Fruit fly (Drosophila melanogaster): ENCODE measurements around the gene Spn28Dc.

Spn28Dc gene

DNA sequence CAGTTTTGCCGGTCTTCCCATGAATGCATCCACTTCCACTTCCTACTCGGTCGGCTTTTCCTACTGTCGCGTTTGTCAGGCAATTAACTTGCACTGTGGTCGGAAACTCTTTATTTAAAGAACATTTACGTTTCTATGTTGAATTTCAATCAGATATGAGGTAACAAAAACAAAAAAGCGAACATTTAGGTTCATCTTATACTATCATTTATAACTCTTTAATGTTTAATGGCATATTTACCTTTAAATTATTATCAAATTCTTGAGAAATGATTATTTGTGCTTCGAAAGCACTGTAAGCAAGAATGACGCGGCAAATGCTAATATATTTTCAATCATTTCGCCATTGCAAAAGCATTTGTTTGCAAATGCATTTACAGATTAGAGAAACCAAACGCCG lies 26.7 kb upstream of the Spn28Dc start:
- TF ChIP-seq foxo (GFP tag; optimal IDR thresholded peaks at IDR 0.05) (peak in 1 of 2 experiments; percentile 8), GATAd (GFP tag; optimal IDR thresholded peaks at IDR 0.05) (no peak), h (GFP tag; optimal IDR thresholded peaks at IDR 0.05) (peak; percentile 21), fru (GFP tag; optimal IDR thresholded peaks at IDR 0.05) (peak; percentile 12), OdsH (GFP tag; optimal IDR thresholded peaks at IDR 0.05) (peak; percentile 10), dmrt93B (GFP tag; optimal IDR thresholded peaks at IDR 0.05) (no peak), ey (GFP tag; optimal IDR thresholded peaks at IDR 0.05) (no peak), Sp1 (GFP tag; optimal IDR thresholded peaks at IDR 0.05) (no peak), psq (GFP tag; optimal IDR thresholded peaks at IDR 0.05) (peak; percentile 1)

- TF ChIP-seq HLH106 (tag; optimal IDR thresholded peaks at IDR 0.05): no peak
- TF ChIP-seq Hnf4 (GFP tag; optimal IDR thresholded peaks at IDR 0.05): peak; percentile 6
- no peak for TF ChIP-seq pan (optimal IDR thresholded peaks at IDR 0.05)
- peak; percentile 40 for TF ChIP-seq psq (GFP tag; optimal IDR thresholded peaks at IDR 0.05)
- TF ChIP-seq CG9705 (GFP tag; optimal IDR thresholded peaks at IDR 0.05): no peak
- peak; percentile 67 for TF ChIP-seq Dif (GFP tag; optimal IDR thresholded peaks at IDR 0.05; ENCODE audit: partially characterized antibody)
- TF ChIP-seq dl (GFP tag; optimal IDR thresholded peaks at IDR 0.05; ENCODE audit: insufficient read depth in 1 of 2, partially characterized antibody in 2 of 2): peak in 1 of 2 experiments; percentile 56
Measured at dm6 chr2L:8031588-8031987, 24.6 kb upstream of the Spn28Dc start.

dm6 chr2L:8030693-8031210 lies 23.7 kb upstream of the Spn28Dc start, which contains the start of gene Cka:
Cka (plus strand) TSS chr2L:8030721.
- TF ChIP-seq CG32264 (GFP tag; optimal IDR thresholded peaks at IDR 0.05) (no peak), Myc (optimal IDR thresholded peaks at IDR 0.05) (no peak), Sp1 (GFP tag; optimal IDR thresholded peaks at IDR 0.05) (peak; percentile 43), Dif (GFP tag; optimal IDR thresholded peaks at IDR 0.05; ENCODE audit: partially characterized antibody) (peak; percentile 62), Rel (GFP tag; optimal IDR thresholded peaks at IDR 0.05) (no peak), Rel (tag; optimal IDR thresholded peaks at IDR 0.05) (peak; percentile 72), lola (GFP tag; optimal IDR thresholded peaks at IDR 0.05) (peak; percentile 54), h (GFP tag; optimal IDR thresholded peaks at IDR 0.05) (peak; percentile 23), brk (GFP tag; optimal IDR thresholded peaks at IDR 0.05) (no peak), N (GFP tag; optimal IDR thresholded peaks at IDR 0.05) (peak; percentile 35)

DNA sequence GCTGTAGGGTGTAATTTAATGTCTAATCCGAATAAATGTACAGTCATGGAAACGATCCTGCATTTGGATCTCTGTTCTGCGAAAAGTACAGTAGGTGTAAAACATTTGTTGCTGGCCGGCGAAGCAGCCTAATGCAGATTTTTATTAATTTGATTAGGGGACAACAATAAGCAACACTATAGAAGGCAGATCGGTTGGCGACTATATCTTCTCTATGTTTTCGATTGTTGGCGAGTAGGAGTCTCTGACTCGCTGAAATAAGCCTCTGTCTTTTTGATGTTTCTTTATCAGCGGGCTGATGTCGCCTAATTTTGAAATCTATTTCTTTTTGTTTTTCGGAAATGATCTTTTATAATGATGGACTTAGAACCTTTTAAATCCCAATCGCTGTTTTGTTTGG lies 23.1 kb upstream of the Spn28Dc start:
- no peak for TF ChIP-seq dmrt93B (GFP tag; optimal IDR thresholded peaks at IDR 0.05)

- TF ChIP-seq Rel (GFP tag; optimal IDR thresholded peaks at IDR 0.05): no peak
- TF ChIP-seq Rel (tag; optimal IDR thresholded peaks at IDR 0.05): peak; percentile 42
- no peak for TF ChIP-seq CG9705 (GFP tag; optimal IDR thresholded peaks at IDR 0.05)
- TF ChIP-seq OdsH (GFP tag; optimal IDR thresholded peaks at IDR 0.05): no peak
- TF ChIP-seq psq (GFP tag; optimal IDR thresholded peaks at IDR 0.05): no peak
- no peak for TF ChIP-seq Hnf4 (GFP tag; optimal IDR thresholded peaks at IDR 0.05)
- TF ChIP-seq dmrt93B (GFP tag; optimal IDR thresholded peaks at IDR 0.05): no peak
Measured at dm6 chr2L:8029160-8029852, 22.3 kb upstream of the Spn28Dc start, which contains the start of gene baf. baf (plus strand) TSS chr2L:8029462.

- TF ChIP-seq br (GFP tag; optimal IDR thresholded peaks at IDR 0.05) (no peak), rgr (GFP tag; optimal IDR thresholded peaks at IDR 0.05) (no peak), woc (GFP tag; optimal IDR thresholded peaks at IDR 0.05) (no peak), N (GFP tag; optimal IDR thresholded peaks at IDR 0.05) (no peak), Vsx2 (GFP tag; optimal IDR thresholded peaks at IDR 0.05; ENCODE audit: partially characterized antibody) (no peak), CG32264 (GFP tag; optimal IDR thresholded peaks at IDR 0.05) (no peak), sage (GFP tag; optimal IDR thresholded peaks at IDR 0.05) (no peak), fru (GFP tag; optimal IDR thresholded peaks at IDR 0.05) (no peak), Sp1 (GFP tag; optimal IDR thresholded peaks at IDR 0.05) (no peak), dmrt93B (GFP tag; optimal IDR thresholded peaks at IDR 0.05) (no peak), OdsH (GFP tag; optimal IDR thresholded peaks at IDR 0.05) (no peak), usp (GFP tag; optimal IDR thresholded peaks at IDR 0.05) (no peak)
Measured at dm6 chr2L:8024325-8024724, 17.3 kb upstream of the Spn28Dc start.
